Worm (Caenorhabditis elegans): ENCODE measurements around the gene gstk-1.
A peak's percentile ranks its signal among the peaks of the same experiment; 100 is the strongest.

The gstk-1 gene

ce11 chrII:9656210-9656755, at the start of gene gstk-1:
Gene gstk-1, plus strand, starts transcription at chrII:9656705.
- no peak for TF ChIP-seq K09A11.1 (tag; optimal IDR thresholded peaks at IDR 0.05; ENCODE audit: insufficient read depth)
- peak; percentile 19 for TF ChIP-seq elt-2 (tag; optimal IDR thresholded peaks at IDR 0.05)

ce11 chrII:9607137-9607536, 49.4 kb upstream of the gstk-1 start:
- no peak for TF ChIP-seq unc-3 (GFP tag; conservative IDR thresholded peaks at IDR 0.05)
- TF ChIP-seq unc-3 (tag; optimal IDR thresholded peaks at IDR 0.05) = no peak
- TF ChIP-seq pros-1 (tag; optimal IDR thresholded peaks at IDR 0.05) = no peak
- TF ChIP-seq zip-5 (tag; optimal IDR thresholded peaks at IDR 0.05) = no peak
- no peak for TF ChIP-seq ahr-1 (tag; optimal IDR thresholded peaks at IDR 0.05)
- TF ChIP-seq ceh-9 (tag; optimal IDR thresholded peaks at IDR 0.05) = no peak

ce11 chrII:9609296-9609695, 47.2 kb upstream of the gstk-1 start, which contains the start of gene pap-2:
Gene pap-2, minus strand, starts transcription at chrII:9609396.
- TF ChIP-seq madf-2 (tag; optimal IDR thresholded peaks at IDR 0.05) = no peak
- TF ChIP-seq sox-4 (tag; optimal IDR thresholded peaks at IDR 0.05) = no peak
- TF ChIP-seq dmd-4 (tag; optimal IDR thresholded peaks at IDR 0.05; ENCODE audit: borderline replicate concordance) = no peak
- TF ChIP-seq pha-2 (tag; optimal IDR thresholded peaks at IDR 0.05) = no peak
- TF ChIP-seq ttx-3 (tag; optimal IDR thresholded peaks at IDR 0.05) = no peak
- no peak for TF ChIP-seq eyg-1 (tag; optimal IDR thresholded peaks at IDR 0.05)
- no peak for TF ChIP-seq ahr-1 (tag; optimal IDR thresholded peaks at IDR 0.05)
- TF ChIP-seq K02D7.2 (tag; optimal IDR thresholded peaks at IDR 0.05) = no peak
- TF ChIP-seq fax-1 (tag; optimal IDR thresholded peaks at IDR 0.05) = no peak

ce11 chrII:9611347-9611923, 45.1 kb upstream of the gstk-1 start, which contains the start of the genes T15H9.5 and T15H9.4:
Gene T15H9.5, minus strand, starts transcription at chrII:9611447.
Gene T15H9.4, plus strand, starts transcription at chrII:9611873.
- TF ChIP-seq sox-4 (tag; optimal IDR thresholded peaks at IDR 0.05) (no peak), unc-42 (tag; optimal IDR thresholded peaks at IDR 0.05) (no peak), pax-1 (tag; optimal IDR thresholded peaks at IDR 0.05) (no peak), ama-1 (optimal IDR thresholded peaks at IDR 0.05) (no peak), K09A11.1 (tag; optimal IDR thresholded peaks at IDR 0.05; ENCODE audit: insufficient read depth) (no peak), hlh-30 (tag; optimal IDR thresholded peaks at IDR 0.05; ENCODE audit: insufficient read depth) (no peak), ets-4 (tag; optimal IDR thresholded peaks at IDR 0.05) (no peak), ceh-48 (tag; optimal IDR thresholded peaks at IDR 0.05) (no peak), npax-4 (tag; optimal IDR thresholded peaks at IDR 0.05) (no peak), pha-2 (tag; optimal IDR thresholded peaks at IDR 0.05) (no peak), nhr-232 (tag; optimal IDR thresholded peaks at IDR 0.05) (no peak)

ce11 chrII:9614728-9615127, 41.8 kb upstream of the gstk-1 start, which contains the start of gene hlh-6:
Gene hlh-6, minus strand, starts transcription at chrII:9614828.
- TF ChIP-seq mec-3 (tag; optimal IDR thresholded peaks at IDR 0.05; ENCODE audit: borderline replicate concordance) = no peak
- no peak for TF ChIP-seq rnt-1 (tag; optimal IDR thresholded peaks at IDR 0.05)
- TF ChIP-seq npax-4 (tag; optimal IDR thresholded peaks at IDR 0.05) = no peak
- no peak for TF ChIP-seq hlh-8 (tag; optimal IDR thresholded peaks at IDR 0.05)
- no peak for TF ChIP-seq ceh-18 (tag; optimal IDR thresholded peaks at IDR 0.05)
- TF ChIP-seq fkh-6 (tag; optimal IDR thresholded peaks at IDR 0.05) = no peak

ce11 chrII:9617039-9617901, 39.2 kb upstream of the gstk-1 start, which contains the start of gene hal-3:
Gene hal-3, minus strand, starts transcription at chrII:9617125.
- no peak for TF ChIP-seq fkh-10 (GFP tag; optimal IDR thresholded peaks at IDR 0.05)
- no peak for TF ChIP-seq hlh-15 (tag; optimal IDR thresholded peaks at IDR 0.05)
- TF ChIP-seq dmd-4 (tag; optimal IDR thresholded peaks at IDR 0.05; ENCODE audit: borderline replicate concordance) = no peak
- TF ChIP-seq unc-3 (GFP tag; conservative IDR thresholded peaks at IDR 0.05) = no peak
- TF ChIP-seq unc-3 (tag; optimal IDR thresholded peaks at IDR 0.05) = no peak
- TF ChIP-seq ref-2 (tag; optimal IDR thresholded peaks at IDR 0.05) = no peak
- no peak for TF ChIP-seq K02D7.2 (tag; optimal IDR thresholded peaks at IDR 0.05)
- no peak for TF ChIP-seq che-1 (tag; optimal IDR thresholded peaks at IDR 0.05)
- no peak for TF ChIP-seq ahr-1 (tag; optimal IDR thresholded peaks at IDR 0.05)
- TF ChIP-seq tbx-2 (tag; optimal IDR thresholded peaks at IDR 0.05) = no peak
- TF ChIP-seq K09A11.1 (tag; optimal IDR thresholded peaks at IDR 0.05; ENCODE audit: insufficient read depth) = no peak
- TF ChIP-seq odd-2 (tag; optimal IDR thresholded peaks at IDR 0.05) = no peak
- no peak for TF ChIP-seq T23F11.4 (GFP tag; optimal IDR thresholded peaks at IDR 0.05)
- TF ChIP-seq fax-1 (tag; optimal IDR thresholded peaks at IDR 0.05) = no peak
- no peak for TF ChIP-seq Y22D7AL.16 (tag; optimal IDR thresholded peaks at IDR 0.05)
